Worm (Caenorhabditis elegans) whole organism, midembryonic: ENCODE data around the gene citk-1.

Experiments used
- T22C8.4 ChIP-seq: fragments of 200-800 bp; sonication (Bioruptor generic); IDR thresholded peaks from 2 replicates; pipeline ENCODE4 v1.3.6; 2022; ENCODE audit warnings: missing genetic modification characterization, missing compliant biosample characterization
- cog-1 ChIP-seq: sonication (generic microtip); optimal IDR thresholded peaks from 2 replicates; lab custom pipeline; 2016; ENCODE audit warnings: missing genetic modification characterization, missing compliant biosample characterization
- flt-1 ChIP-seq: fragments of 200-800 bp; sonication (Bioruptor generic); IDR thresholded peaks from 2 replicates; pipeline ENCODE4 v1.3.6; 2022; ENCODE audit warnings: missing genetic modification characterization, missing compliant biosample characterization
- klf-2 ChIP-seq: fragments of 200-800 bp; sonication (Bioruptor generic); conservative IDR thresholded peaks from 2 replicates; pipeline ENCODE4 v1.3.6; 2022; ENCODE audit warnings: missing genetic modification reagents, missing genetic modification characterization, missing compliant biosample characterization
- med-1 ChIP-seq: sonication (generic microtip); optimal IDR thresholded peaks from 2 replicates; lab custom pipeline; 2017; ENCODE audit warnings: missing genetic modification characterization, mild to moderate bottlenecking, missing compliant biosample characterization, antibody characterized with exemption, missing genetic modification reagents; ENCODE audit not compliant: insufficient read depth
- ref-1 ChIP-seq: fragments of 200-800 bp; sonication (Bioruptor generic); conservative IDR thresholded peaks from 2 replicates; pipeline ENCODE4 v1.3.6; 2022; ENCODE audit warnings: missing genetic modification reagents, missing genetic modification characterization, missing compliant biosample characterization
- tab-1 ChIP-seq: fragments of 200-800 bp; sonication (Bioruptor generic); IDR thresholded peaks from 2 replicates; pipeline ENCODE4 v1.3.6; 2022; ENCODE audit warnings: missing genetic modification characterization, missing compliant biosample characterization
- ztf-23 ChIP-seq: fragments of 200-800 bp; sonication (Bioruptor generic); IDR thresholded peaks from 2 replicates; pipeline ENCODE4 v1.3.6; 2022; ENCODE audit warnings: missing genetic modification reagents, missing genetic modification characterization, missing compliant biosample characterization
- ztf-29 ChIP-seq: fragments of 200-800 bp; sonication (Bioruptor generic); IDR thresholded peaks from 2 replicates; pipeline ENCODE4 v1.3.6; 2022; ENCODE audit warnings: missing genetic modification reagents, missing genetic modification characterization, missing compliant biosample characterization

Gene citk-1

DNA sequence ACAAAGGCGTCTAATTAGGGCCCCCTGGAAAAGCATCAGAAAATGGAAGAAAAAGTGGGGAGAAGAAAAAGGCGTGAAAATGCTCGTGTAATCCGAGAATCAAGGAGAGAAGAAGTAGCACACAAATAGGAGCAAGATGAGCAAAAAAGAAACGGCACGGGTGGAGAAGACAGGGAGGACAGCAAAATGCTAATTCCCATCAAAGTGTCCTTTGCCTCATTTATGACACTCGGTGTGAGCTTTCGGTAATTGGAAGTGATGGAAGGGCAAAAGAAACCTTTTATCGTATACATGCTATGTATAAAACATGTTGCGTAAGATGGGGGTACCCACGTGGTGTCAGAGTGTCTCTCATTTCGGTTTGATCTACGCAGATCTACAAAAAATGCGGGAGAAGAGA is 24.8 kb downstream of the citk-1 start:
- TF ChIP-seq tab-1 (GFP tag; lab: Robert Waterston, UW) (no peak), flt-1 (GFP tag; lab: Robert Waterston, UW) (no peak), ztf-23 (no peak), med-1 (GFP tag; lab: Kevin White, UChicago) (no peak), ztf-29 (GFP tag; lab: Robert Waterston, UW) (no peak), cog-1 (tag; lab: Kevin White, UChicago) (no peak), ref-1 (GFP tag; lab: Robert Waterston, UW) (no peak), T22C8.4 (GFP tag; lab: Robert Waterston, UW) (no peak), klf-2 (GFP tag; lab: Robert Waterston, UW) (no peak)

DNA sequence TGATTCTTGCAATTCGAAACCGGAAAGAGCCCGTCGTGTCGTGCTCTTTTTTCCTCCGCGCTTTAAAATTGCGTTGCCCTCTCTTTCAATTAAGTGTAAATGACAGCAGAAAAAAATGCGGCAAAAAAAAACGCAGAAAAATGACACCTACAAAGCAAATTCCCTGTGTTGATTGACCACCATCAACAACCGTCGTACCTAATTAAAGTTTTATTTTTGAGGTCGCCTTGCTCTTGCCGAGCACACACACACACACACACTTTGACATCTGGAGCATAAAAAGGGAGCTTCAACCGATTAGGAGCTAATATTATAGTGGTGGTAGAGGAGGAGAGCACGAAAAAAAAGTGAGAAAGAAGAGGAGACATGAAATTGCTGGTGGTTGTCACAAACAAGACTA is 27.2 kb downstream of the citk-1 start:
- TF ChIP-seq T22C8.4 (GFP tag; lab: Robert Waterston, UW) (no peak), flt-1 (GFP tag; lab: Robert Waterston, UW) (no peak), ztf-23 (no peak), klf-2 (GFP tag; lab: Robert Waterston, UW) (no peak), ztf-29 (GFP tag; lab: Robert Waterston, UW) (no peak)

DNA sequence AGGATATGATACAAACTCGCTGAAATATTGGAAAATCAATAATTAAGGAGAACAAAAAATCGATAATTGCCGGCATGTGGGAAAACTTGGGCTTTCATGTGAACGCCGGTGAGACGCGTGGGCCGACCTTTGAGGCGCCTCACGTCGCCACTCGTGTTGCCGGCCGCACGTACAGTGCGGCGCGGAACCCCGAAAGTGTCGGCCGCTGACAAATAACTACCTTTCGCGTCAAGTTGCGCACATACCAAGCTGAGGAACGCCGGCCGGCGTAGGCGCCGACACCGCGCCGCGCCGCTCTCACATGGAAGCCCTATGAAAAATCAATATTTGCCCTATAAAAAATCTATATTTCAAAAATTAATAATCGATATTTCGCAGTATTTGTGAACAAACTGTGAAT is 29.6 kb downstream of the citk-1 start:
- no peak for TF ChIP-seq tab-1 (GFP tag; lab: Robert Waterston, UW)
- TF ChIP-seq med-1 (GFP tag; lab: Kevin White, UChicago): no peak
- TF ChIP-seq T22C8.4 (GFP tag; lab: Robert Waterston, UW): 0 out of 2 replicates have a peak, but pooled peaks have one; percentile 31

DNA sequence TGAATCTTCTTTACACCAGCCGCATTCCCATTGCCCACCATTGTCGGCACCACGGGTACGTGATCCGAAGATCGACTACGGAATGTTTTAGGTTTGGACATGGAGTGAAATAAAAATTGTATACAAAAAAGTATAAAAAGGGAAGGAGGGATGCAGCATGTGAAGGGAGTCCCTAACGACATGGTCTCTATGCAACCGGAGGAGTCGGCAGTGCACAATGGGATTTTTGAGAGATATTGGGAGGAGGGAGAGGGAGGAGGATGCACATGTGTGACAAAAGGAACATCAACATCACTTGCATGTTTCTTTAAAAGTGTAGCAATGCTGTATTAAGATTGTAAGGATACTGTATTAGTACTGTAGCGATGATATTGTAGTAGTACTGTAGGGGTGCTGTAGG is 30.8 kb downstream of the citk-1 start, which contains the start of gene W07G1.1:
Gene W07G1.1 (minus strand): TSS at position 101 of the 400 bp plus-strand sequence.
- no peak for TF ChIP-seq T22C8.4 (GFP tag; lab: Robert Waterston, UW)
- TF ChIP-seq tab-1 (GFP tag; lab: Robert Waterston, UW): no peak

DNA sequence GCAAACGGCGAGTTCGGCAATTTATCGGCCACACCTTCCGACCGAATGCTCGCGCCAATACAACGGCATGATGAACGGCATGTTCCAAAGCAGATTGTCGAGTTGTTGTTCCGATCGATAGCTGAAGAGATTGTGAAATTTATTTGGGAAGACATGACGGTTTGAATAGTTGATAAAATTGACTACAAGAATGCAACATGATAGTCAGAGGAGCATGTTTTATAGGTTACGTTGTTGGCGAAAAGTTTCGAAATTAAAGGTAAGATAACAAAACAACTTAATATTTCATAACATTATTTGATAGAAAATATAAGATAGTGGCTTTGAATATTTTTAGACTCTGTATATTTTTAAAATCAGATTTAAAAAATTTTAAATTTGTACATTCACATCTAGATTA is 36.8 kb downstream of the citk-1 start:
- TF ChIP-seq med-1 (GFP tag; lab: Kevin White, UChicago): no peak
- TF ChIP-seq flt-1 (GFP tag; lab: Robert Waterston, UW): no peak
- no peak for TF ChIP-seq ztf-23

DNA sequence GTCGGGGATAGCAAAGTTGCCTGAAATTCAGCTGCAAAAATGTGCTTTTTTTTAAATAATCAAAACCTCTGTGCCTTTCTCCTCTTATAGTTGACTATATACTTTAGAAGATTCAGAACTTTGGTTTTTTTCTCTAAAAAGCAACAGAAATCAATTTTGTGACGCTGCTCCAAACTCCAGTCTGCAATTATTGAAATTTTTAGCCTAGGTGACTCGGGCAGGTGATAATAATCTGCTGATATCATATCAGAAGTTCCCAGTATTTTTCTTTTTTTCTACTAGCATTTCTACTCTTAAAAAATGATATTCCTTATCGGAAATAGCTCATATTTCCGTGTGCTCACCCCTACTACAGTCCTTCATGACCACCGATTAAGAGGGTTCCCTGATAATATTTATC is 40.6 kb downstream of the citk-1 start, which contains the start of gene sre-44:
Gene sre-44 (plus strand): TSS at position 301 of the 400 bp plus-strand sequence.
- TF ChIP-seq tab-1 (GFP tag; lab: Robert Waterston, UW) (no peak), T22C8.4 (GFP tag; lab: Robert Waterston, UW) (no peak), flt-1 (GFP tag; lab: Robert Waterston, UW) (no peak), ztf-29 (GFP tag; lab: Robert Waterston, UW) (no peak), ztf-23 (no peak), cog-1 (tag; lab: Kevin White, UChicago) (no peak), ref-1 (GFP tag; lab: Robert Waterston, UW) (no peak), klf-2 (GFP tag; lab: Robert Waterston, UW) (no peak), med-1 (GFP tag; lab: Kevin White, UChicago) (no peak)

DNA sequence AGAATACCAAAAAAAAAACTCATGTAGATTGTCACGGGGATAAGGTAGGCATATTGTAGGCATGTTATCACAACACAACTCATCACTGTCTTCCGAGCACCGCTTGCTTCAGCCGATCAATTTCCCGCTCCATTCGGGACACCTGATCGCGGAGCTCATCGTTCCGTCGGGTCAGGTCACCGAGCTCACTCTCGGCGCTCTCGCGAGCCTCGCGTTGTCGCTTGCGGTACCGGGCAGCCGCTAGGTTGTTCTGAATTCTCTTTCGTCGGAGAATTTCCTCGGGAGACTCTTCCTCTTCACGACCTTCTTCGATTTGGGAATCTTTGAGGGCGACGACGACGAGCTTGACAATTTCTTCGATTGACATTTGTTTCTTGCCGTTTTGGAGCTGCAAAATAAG is 43.3 kb downstream of the citk-1 start:
- TF ChIP-seq T22C8.4 (GFP tag; lab: Robert Waterston, UW) (no peak), ref-1 (GFP tag; lab: Robert Waterston, UW) (no peak), med-1 (GFP tag; lab: Kevin White, UChicago) (no peak), tab-1 (GFP tag; lab: Robert Waterston, UW) (no peak)

DNA sequence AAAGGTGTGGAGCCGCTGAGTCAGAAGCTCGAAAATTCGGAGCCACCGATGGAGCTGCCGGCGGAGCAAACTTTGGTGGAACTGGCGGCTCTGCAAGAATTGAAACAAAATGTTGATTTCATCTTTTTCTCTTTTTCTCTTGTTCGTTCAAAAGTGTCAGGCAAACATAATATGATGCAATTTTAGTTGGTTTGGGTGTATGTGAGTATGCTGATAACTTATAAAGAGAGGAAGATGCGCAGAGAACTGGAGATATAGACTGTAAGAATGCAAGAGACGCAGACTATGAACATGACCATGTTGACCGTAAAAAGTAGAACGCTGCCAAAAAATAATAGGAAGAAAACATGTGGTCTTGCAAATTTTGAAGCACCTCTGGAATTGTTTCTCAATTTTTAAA is 45.4 kb downstream of the citk-1 start:
- TF ChIP-seq T22C8.4 (GFP tag; lab: Robert Waterston, UW) (no peak), klf-2 (GFP tag; lab: Robert Waterston, UW) (no peak), cog-1 (tag; lab: Kevin White, UChicago) (no peak), med-1 (GFP tag; lab: Kevin White, UChicago) (no peak), ref-1 (GFP tag; lab: Robert Waterston, UW) (no peak), ztf-23 (no peak), ztf-29 (GFP tag; lab: Robert Waterston, UW) (no peak), tab-1 (GFP tag; lab: Robert Waterston, UW) (no peak), flt-1 (GFP tag; lab: Robert Waterston, UW) (no peak)

DNA sequence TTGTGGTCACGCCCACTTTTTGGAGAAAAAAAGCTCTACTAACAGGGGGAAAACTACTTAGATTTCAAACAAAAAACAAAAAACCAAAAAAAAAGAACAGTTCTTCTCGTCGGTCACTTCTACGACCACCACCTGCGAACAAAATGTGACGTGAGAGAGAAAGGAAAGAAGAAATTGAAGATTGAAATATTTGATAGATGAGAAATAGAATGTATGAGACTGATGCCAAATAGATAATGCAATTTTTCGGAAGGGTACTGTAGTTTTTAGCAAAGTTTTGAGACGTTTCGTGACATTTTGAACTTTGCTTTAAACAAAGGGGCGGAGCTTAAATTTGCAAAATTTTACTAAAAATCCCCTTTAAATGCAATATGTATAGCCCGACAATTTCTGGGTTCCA is 46.3 kb downstream of the citk-1 start:
- no peak for TF ChIP-seq T22C8.4 (GFP tag; lab: Robert Waterston, UW)
- TF ChIP-seq cog-1 (tag; lab: Kevin White, UChicago): no peak
- no peak for TF ChIP-seq flt-1 (GFP tag; lab: Robert Waterston, UW)

DNA sequence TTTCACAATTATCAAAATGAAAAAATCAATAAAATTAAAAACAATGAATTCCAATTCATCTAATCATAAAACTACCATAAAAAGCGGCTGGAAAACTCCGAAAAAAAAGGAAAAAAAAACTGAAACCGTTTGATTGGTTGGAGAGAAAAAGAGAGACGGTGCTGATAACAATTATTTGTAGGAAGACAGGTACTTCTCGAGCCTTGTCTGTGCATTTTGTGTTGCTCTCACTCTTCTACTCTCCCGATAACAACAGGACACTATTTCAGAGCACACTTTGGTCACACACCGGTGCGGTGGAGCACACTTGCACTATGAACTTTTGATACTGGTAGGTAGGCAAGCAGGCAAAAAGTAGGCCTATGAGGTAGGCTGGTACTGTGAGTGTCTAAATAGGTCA is 47.8 kb downstream of the citk-1 start:
- TF ChIP-seq T22C8.4 (GFP tag; lab: Robert Waterston, UW) (no peak), ztf-23 (no peak), cog-1 (tag; lab: Kevin White, UChicago) (no peak), klf-2 (GFP tag; lab: Robert Waterston, UW) (no peak), med-1 (GFP tag; lab: Kevin White, UChicago) (no peak), flt-1 (GFP tag; lab: Robert Waterston, UW) (no peak), ref-1 (GFP tag; lab: Robert Waterston, UW) (no peak), tab-1 (GFP tag; lab: Robert Waterston, UW) (no peak), ztf-29 (GFP tag; lab: Robert Waterston, UW) (no peak)

DNA sequence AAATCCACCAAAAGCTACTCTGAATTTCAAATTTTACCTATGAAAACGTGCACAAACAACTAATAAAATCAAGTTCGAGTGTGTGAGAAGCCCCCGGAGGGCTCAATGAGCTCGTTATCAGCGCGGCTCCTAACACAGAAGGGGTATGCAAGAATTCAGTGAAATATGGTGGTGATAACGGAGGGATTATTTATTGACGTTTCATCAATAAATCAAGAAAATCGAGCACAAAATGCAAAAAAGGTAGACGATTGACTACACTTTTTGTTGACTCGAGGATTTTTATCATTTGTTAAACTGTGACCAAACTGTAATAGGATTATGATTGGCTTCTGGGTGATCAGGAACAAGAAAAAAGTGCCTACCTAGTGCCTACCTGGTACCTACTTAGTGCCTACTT is 48.7 kb downstream of the citk-1 start, which contains the start of gene zip-3:
Gene zip-3 (minus strand): TSS at position 21 of the 400 bp plus-strand sequence.
- TF ChIP-seq ztf-29 (GFP tag; lab: Robert Waterston, UW) (no peak), cog-1 (tag; lab: Kevin White, UChicago) (no peak), klf-2 (GFP tag; lab: Robert Waterston, UW) (no peak), tab-1 (GFP tag; lab: Robert Waterston, UW) (no peak), T22C8.4 (GFP tag; lab: Robert Waterston, UW) (no peak), flt-1 (GFP tag; lab: Robert Waterston, UW) (no peak), med-1 (GFP tag; lab: Kevin White, UChicago) (no peak), ref-1 (GFP tag; lab: Robert Waterston, UW) (no peak), ztf-23 (no peak)
